Fruit fly (Drosophila melanogaster) whole organism, embryonic: ENCODE measurements around the gene 5-HT7.

Experiments
- Atf6 ChIP-seq: fragments of 200-800 bp; sonication (Bioruptor generic); IDR thresholded peaks from 2 replicates; pipeline ENCODE4 v1.3.6; 2022; ENCODE audit warnings: missing biosample characterization, missing genetic modification characterization
- CG1024 ChIP-seq: fragments of 200-800 bp; sonication (Bioruptor generic); IDR thresholded peaks from 2 replicates; pipeline ENCODE4 v1.3.6; 2022; ENCODE audit warnings: missing biosample characterization, missing genetic modification characterization
- CG10543 ChIP-seq: fragments of 200-800 bp; sonication (Bioruptor generic); optimal IDR thresholded peaks from 3 replicates; lab custom pipeline; 2017; ENCODE audit warnings: missing biosample characterization, mild to moderate bottlenecking, missing genetic modification characterization, moderate library complexity
- CG11093 ChIP-seq: fragments of 200-800 bp; sonication (Bioruptor generic); IDR thresholded peaks from 3 replicates; pipeline ENCODE4 v1.3.6; 2022; ENCODE audit warnings: missing biosample characterization, missing genetic modification characterization
- CG15269 ChIP-seq: fragments of 200-800 bp; sonication (Bioruptor generic); optimal IDR thresholded peaks from 2 replicates; lab custom pipeline; 2018; ENCODE audit warnings: missing biosample characterization, mild to moderate bottlenecking, missing genetic modification characterization, moderate library complexity
- CG17829 ChIP-seq: fragments of 200-800 bp; optimal IDR thresholded peaks from 2 replicates; lab custom pipeline; 2019; ENCODE audit warnings: missing biosample characterization, mild to moderate bottlenecking, missing genetic modification characterization, moderate library complexity
- CG2678 ChIP-seq: fragments of 200-800 bp; sonication (Bioruptor generic); optimal IDR thresholded peaks from 3 replicates; lab custom pipeline; 2019; ENCODE audit warnings: missing biosample characterization, mild to moderate bottlenecking, missing genetic modification characterization, moderate library complexity
- CG32532 ChIP-seq: fragments of 200-800 bp; sonication (Bioruptor generic); IDR thresholded peaks from 2 replicates; pipeline ENCODE4 v1.3.6; 2022; ENCODE audit warnings: missing biosample characterization, missing genetic modification characterization
- CG3281 ChIP-seq: fragments of 200-800 bp; sonication (Bioruptor generic); optimal IDR thresholded peaks from 3 replicates; lab custom pipeline; 2017; ENCODE audit warnings: missing biosample characterization, mild to moderate bottlenecking, missing genetic modification characterization
- CG3407 ChIP-seq: fragments of 200-800 bp; sonication (Bioruptor generic); optimal IDR thresholded peaks from 2 replicates; lab custom pipeline; 2018; ENCODE audit warnings: missing biosample characterization, mild to moderate bottlenecking, missing genetic modification characterization
- CG4854 ChIP-seq: fragments of 200-800 bp; sonication (Bioruptor generic); optimal IDR thresholded peaks from 2 replicates; lab custom pipeline; 2016; ENCODE audit warnings: missing biosample characterization, missing genetic modification characterization, inconsistent platforms
- CG7839 ChIP-seq: fragments of 200-800 bp; sonication (Bioruptor generic); optimal IDR thresholded peaks from 3 replicates; lab custom pipeline; 2018; ENCODE audit warnings: missing biosample characterization, mild to moderate bottlenecking, missing genetic modification characterization, moderate library complexity
- CG9437 ChIP-seq: fragments of 200-800 bp; sonication (Bioruptor generic); optimal IDR thresholded peaks from 2 replicates; lab custom pipeline; 2018; ENCODE audit warnings: missing biosample characterization, mild to moderate bottlenecking, missing genetic modification characterization
- CG9817 ChIP-seq: fragments of 200-800 bp; sonication (Bioruptor generic); optimal IDR thresholded peaks from 2 replicates; lab custom pipeline; 2018; ENCODE audit warnings: missing biosample characterization, mild to moderate bottlenecking, missing genetic modification characterization, moderate library complexity
- CG9932 ChIP-seq: fragments of 200-800 bp; sonication (Bioruptor generic); IDR thresholded peaks from 2 replicates; pipeline ENCODE4 v1.3.6; 2022; ENCODE audit warnings: missing biosample characterization, missing genetic modification characterization
- D ChIP-seq, 2 experiments: fragments of 200-800 bp in 1 of 2; fragments of >200 bp in 1 of 2; sonication (Bioruptor generic) in 1 of 2; optimal IDR thresholded peaks; 2 replicates in 1 of 2; 3 replicates in 1 of 2; lab custom pipeline; 2017; ENCODE audit warnings: mild to moderate bottlenecking in 1 of 2, missing biosample characterization in 1 of 2, missing genetic modification characterization in 1 of 2, missing genetic modification reagents in 1 of 2
- Deaf1 ChIP-seq: fragments of 200-800 bp; optimal IDR thresholded peaks from 3 replicates; lab custom pipeline; 2019; ENCODE audit warnings: missing biosample characterization, mild to moderate bottlenecking, missing genetic modification characterization, moderate library complexity
- HmgD ChIP-seq: fragments of 200-800 bp; sonication (Bioruptor generic); optimal IDR thresholded peaks from 3 replicates; lab custom pipeline; 2016; ENCODE audit warnings: missing biosample characterization, missing genetic modification characterization
- Lpt ChIP-seq: fragments of >200 bp; optimal IDR thresholded peaks from 2 replicates; lab custom pipeline; 2018; ENCODE audit warnings: missing biosample characterization, missing genetic modification characterization
- Med ChIP-seq: fragments of 200-800 bp; sonication (Bioruptor generic); peaks from one replicate; lab custom pipeline; 2016; ENCODE audit warnings: missing biosample characterization, missing genetic modification characterization, mild to moderate bottlenecking, inconsistent platforms, moderate library complexity
- Meics ChIP-seq: fragments of 200-800 bp; sonication (Bioruptor generic); optimal IDR thresholded peaks from 2 replicates; lab custom pipeline; 2017; ENCODE audit warnings: missing biosample characterization, mild to moderate bottlenecking, missing genetic modification characterization
- Ptx1 ChIP-seq: fragments of 200-800 bp; sonication (Bioruptor generic); IDR thresholded peaks from 2 replicates; pipeline ENCODE4 v1.3.6; 2022; ENCODE audit warnings: missing biosample characterization, missing genetic modification characterization
- Rfx ChIP-seq: fragments of 200-800 bp; sonication (Bioruptor generic); IDR thresholded peaks from 2 replicates; pipeline ENCODE4 v1.3.6; 2022; ENCODE audit warnings: missing biosample characterization, missing genetic modification characterization
- Six4 ChIP-seq: fragments of 200-800 bp; sonication (Bioruptor generic); optimal IDR thresholded peaks from 2 replicates; lab custom pipeline; 2016; ENCODE audit warnings: missing biosample characterization, missing genetic modification characterization
- Tbp ChIP-seq: fragments of >200 bp; optimal IDR thresholded peaks from 2 replicates; lab custom pipeline; 2018; ENCODE audit warnings: missing biosample characterization, missing genetic modification characterization
- Trl ChIP-seq, 3 experiments: fragments of >200 bp in 2 of 3; fragments of 200-800 bp in 1 of 3; sonication (Bioruptor generic) in 1 of 3; optimal IDR thresholded peaks; 2 replicates in 1 of 3; 3 replicates in 2 of 3; lab custom pipeline; 2016 to 2017; ENCODE audit warnings: missing biosample characterization in 1 of 3, missing genetic modification characterization in 1 of 3
- al ChIP-seq: fragments of 200-800 bp; sonication (Bioruptor generic); IDR thresholded peaks from 2 replicates; pipeline ENCODE4 v1.3.6; 2022; ENCODE audit warnings: missing biosample characterization, missing genetic modification characterization
- aop ChIP-seq: fragments of 200-800 bp; sonication (Bioruptor generic); IDR thresholded peaks from 2 replicates; pipeline ENCODE4 v1.3.6; 2022; ENCODE audit warnings: missing biosample characterization, missing genetic modification characterization
- bcd ChIP-seq: fragments of 200-800 bp; sonication (Bioruptor generic); optimal IDR thresholded peaks from 2 replicates; lab custom pipeline; 2017; ENCODE audit warnings: missing biosample characterization, mild to moderate bottlenecking, missing genetic modification characterization
- cg ChIP-seq: fragments of 200-800 bp; sonication (Bioruptor generic); optimal IDR thresholded peaks from 3 replicates; lab custom pipeline; 2019; ENCODE audit warnings: missing biosample characterization, mild to moderate bottlenecking, missing genetic modification characterization, moderate library complexity
- chinmo ChIP-seq: fragments of 200-800 bp; sonication (Bioruptor generic); IDR thresholded peaks from 4 replicates; pipeline ENCODE4 v1.3.6; 2022; ENCODE audit warnings: missing biosample characterization, missing genetic modification characterization; ENCODE audit not compliant: partially characterized antibody
- cwo ChIP-seq: fragments of 200-800 bp; sonication (Bioruptor generic); optimal IDR thresholded peaks from 3 replicates; lab custom pipeline; 2017; ENCODE audit warnings: missing biosample characterization, missing genetic modification characterization, mild to moderate bottlenecking, moderate library complexity, missing genetic modification reagents
- dysf ChIP-seq: fragments of 200-800 bp; sonication (Bioruptor generic); IDR thresholded peaks from 3 replicates; pipeline ENCODE4 v1.3.6; 2022; ENCODE audit warnings: missing biosample characterization, missing genetic modification characterization
- gem ChIP-seq: fragments of 200-800 bp; sonication (Bioruptor generic); optimal IDR thresholded peaks from 2 replicates; lab custom pipeline; 2019; ENCODE audit warnings: missing biosample characterization, mild to moderate bottlenecking, missing genetic modification characterization, moderate library complexity
- ind ChIP-seq: fragments of 200-800 bp; sonication (Bioruptor generic); optimal IDR thresholded peaks from 3 replicates; lab custom pipeline; 2016; ENCODE audit warnings: missing biosample characterization, missing genetic modification characterization
- jumu ChIP-seq: fragments of 200-800 bp; sonication (Bioruptor generic); optimal IDR thresholded peaks from 3 replicates; lab custom pipeline; 2016; ENCODE audit warnings: missing biosample characterization, missing genetic modification characterization
- luna ChIP-seq: fragments of 200-800 bp; sonication (Bioruptor generic); optimal IDR thresholded peaks from 2 replicates; lab custom pipeline; 2016; ENCODE audit warnings: missing biosample characterization, missing genetic modification characterization
- nerfin-2 ChIP-seq: fragments of 200-800 bp; sonication (Bioruptor generic); IDR thresholded peaks from 2 replicates; pipeline ENCODE4 v1.3.6; 2022; ENCODE audit warnings: missing biosample characterization, missing genetic modification characterization; ENCODE audit not compliant: partially characterized antibody
- nom ChIP-seq: fragments of 200-800 bp; sonication (Bioruptor generic); optimal IDR thresholded peaks from 2 replicates; lab custom pipeline; 2017; ENCODE audit warnings: missing biosample characterization, missing genetic modification characterization, mild to moderate bottlenecking, moderate library complexity, missing genetic modification reagents
- sd ChIP-seq: fragments of 200-800 bp; sonication (Bioruptor generic); optimal IDR thresholded peaks from 3 replicates; lab custom pipeline; 2018; ENCODE audit warnings: missing biosample characterization, mild to moderate bottlenecking, missing genetic modification characterization, moderate library complexity
- slbo ChIP-seq: fragments of 200-800 bp; sonication (Bioruptor generic); IDR thresholded peaks from 2 replicates; pipeline ENCODE4 v1.3.6; 2022; ENCODE audit warnings: missing biosample characterization, missing genetic modification characterization
- sr ChIP-seq: fragments of 200-800 bp; sonication (Bioruptor generic); IDR thresholded peaks from 3 replicates; pipeline ENCODE4 v1.3.6; 2022; ENCODE audit warnings: missing biosample characterization, missing genetic modification characterization
- tgo ChIP-seq: fragments of 200-800 bp; sonication (Bioruptor generic); IDR thresholded peaks from 3 replicates; pipeline ENCODE4 v1.3.6; 2022; ENCODE audit warnings: missing biosample characterization, missing genetic modification characterization

Gene 5-HT7

dm6 chr3R:31038473-31039424, 22.1 kb upstream of the 5-HT7 start, which contains the start of gene CanA1 (continued):
- 0 out of 2 replicates have a peak, but pooled peaks have one; percentile 34 for TF ChIP-seq al
- TF ChIP-seq CG2678 (tag; lab: Kevin White, UChicago), result peak; percentile 40
- no peak for TF ChIP-seq CG11093
- no peak for TF ChIP-seq CG4854
- TF ChIP-seq HmgD (GFP tag; lab: Kevin White, UChicago), result no peak
- TF ChIP-seq nerfin-2 (GFP tag; lab: Robert Waterston, UW), result no peak
- peak; percentile 22 for TF ChIP-seq sd
- TF ChIP-seq Ptx1, result 0 out of 2 replicates have a peak, but pooled peaks have one; percentile 23
- TF ChIP-seq tgo (GFP tag; lab: Robert Waterston, UW), result peak; percentile 13; the same call in 2 of the 3 replicates
- peak; percentile 38 for TF ChIP-seq Med
- no peak for TF ChIP-seq jumu (GFP tag; lab: Kevin White, UChicago)
- TF ChIP-seq Tbp, result no peak
- TF ChIP-seq CG9437, result no peak
- TF ChIP-seq CG1024 (GFP tag; lab: Robert Waterston, UW), result no peak
- TF ChIP-seq D (optimal IDR thresholded peaks at IDR 0.05; lab: Kevin White, UChicago), result no peak
- TF ChIP-seq D (GFP tag; optimal IDR thresholded peaks at IDR 0.05; lab: Kevin White, UChicago), result no peak
- no peak for TF ChIP-seq Six4 (GFP tag; lab: Kevin White, UChicago)
- TF ChIP-seq Meics (GFP tag; lab: Kevin White, UChicago), result peak; percentile 24
- TF ChIP-seq CG15269, result peak; percentile 44
- 0 out of 2 replicates have a peak, but pooled peaks have one; percentile 14 for TF ChIP-seq Atf6 (GFP tag; lab: Robert Waterston, UW)
- TF ChIP-seq chinmo (GFP tag; lab: Robert Waterston, UW), result 0 out of 4 replicates have a peak, but pooled peaks have one; percentile 53
- TF ChIP-seq bcd (GFP tag; lab: Kevin White, UChicago), result no peak
- peak; percentile 22 for TF ChIP-seq gem
- no peak for TF ChIP-seq Lpt (GFP tag; lab: Kevin White, UChicago)
- TF ChIP-seq CG10543 (GFP tag; lab: Kevin White, UChicago), result peak; percentile 52
- peak; percentile 52 for TF ChIP-seq CG9932
- TF ChIP-seq CG7839, result peak; percentile 26
- peak; percentile 9 for TF ChIP-seq cwo (GFP tag; lab: Kevin White, UChicago)
- TF ChIP-seq CG17829, result no peak
- peak; percentile 77 for TF ChIP-seq Deaf1 (tag; lab: Kevin White, UChicago)
- TF ChIP-seq dysf, result peak; percentile 62; the same call in 2 of the 3 replicates
- TF ChIP-seq Rfx (GFP tag; lab: Robert Waterston, UW), result peak; percentile 59
- peak; percentile 59; the same call in 1 of the 2 replicates for TF ChIP-seq CG32532 (GFP tag; lab: Robert Waterston, UW)
- TF ChIP-seq aop (GFP tag; lab: Robert Waterston, UW), result peak; percentile 13; the same call in 1 of the 2 replicates
- no peak for TF ChIP-seq luna (GFP tag; lab: Kevin White, UChicago)
- peak in 1 of 2 experiments; percentile 4 for TF ChIP-seq Trl (optimal IDR thresholded peaks at IDR 0.05; lab: Kevin White, UChicago)
- no peak for TF ChIP-seq Trl (GFP tag; optimal IDR thresholded peaks at IDR 0.05; lab: Kevin White, UChicago)
- TF ChIP-seq cg (GFP tag; lab: Kevin White, UChicago), result peak; percentile 22
- TF ChIP-seq ind, result peak; percentile 5
- peak; percentile 37; the same call in 1 of the 3 replicates for TF ChIP-seq sr (GFP tag; lab: Robert Waterston, UW)
- peak; percentile 21 for TF ChIP-seq CG3281
- TF ChIP-seq nom (GFP tag; lab: Kevin White, UChicago), result no peak
- TF ChIP-seq CG9817 (tag; lab: Kevin White, UChicago), result peak; percentile 3
- TF ChIP-seq CG3407, result no peak
- TF ChIP-seq slbo (GFP tag; lab: Robert Waterston, UW), result peak; percentile 52
- TF ChIP-seq, all 482 proteins: peak for 37
